Worm (Caenorhabditis elegans): ENCODE data around the gene tcer-1.

ce11 chrII:7090085-7090484 is 40.2 kb upstream of the tcer-1 start:
- no peak for TF ChIP-seq hlh-6 (tag; optimal IDR thresholded peaks at IDR 0.05)
- TF ChIP-seq unc-86 (tag; optimal IDR thresholded peaks at IDR 0.05): no peak
- no peak for TF ChIP-seq ceh-9 (tag; optimal IDR thresholded peaks at IDR 0.05)
- no peak for TF ChIP-seq unc-3 (GFP tag; conservative IDR thresholded peaks at IDR 0.05)
- no peak for TF ChIP-seq unc-3 (tag; optimal IDR thresholded peaks at IDR 0.05)
- no peak for TF ChIP-seq dmd-4 (tag; optimal IDR thresholded peaks at IDR 0.05; ENCODE audit: borderline replicate concordance)
- no peak for TF ChIP-seq fkh-10 (GFP tag; optimal IDR thresholded peaks at IDR 0.05)
- no peak for TF ChIP-seq ceh-22 (tag; optimal IDR thresholded peaks at IDR 0.05)
- TF ChIP-seq zip-5 (tag; optimal IDR thresholded peaks at IDR 0.05): no peak
- no peak for TF ChIP-seq pha-4 (tag; optimal IDR thresholded peaks at IDR 0.05)
- TF ChIP-seq odd-2 (tag; optimal IDR thresholded peaks at IDR 0.05): no peak
- no peak for TF ChIP-seq ceh-31 (tag; optimal IDR thresholded peaks at IDR 0.05)

Data from whole organism, late embryonic.